Fruit fly (Drosophila melanogaster): ENCODE data around the gene CG32669.

The CG32669 gene

dm6 chrX:10814832-10815372 is 30.0 kb downstream of the CG32669 start (continued):
- no peak for TF ChIP-seq Oaz (GFP tag; IDR thresholded peaks at IDR 0.05)
- no peak for TF ChIP-seq CG8388 (GFP tag; optimal IDR thresholded peaks at IDR 0.05)
- TF ChIP-seq CG6791 (GFP tag; IDR thresholded peaks at IDR 0.05; ENCODE audit: partially characterized antibody), result 0 out of 3 replicates have a peak, but pooled peaks have one; percentile 36
- TF ChIP-seq MTF-1 (GFP tag; optimal IDR thresholded peaks at IDR 0.05; ENCODE audit: borderline replicate concordance), result no peak
- TF ChIP-seq ewg (GFP tag; optimal IDR thresholded peaks at IDR 0.05), result no peak
- TF ChIP-seq Camta (GFP tag; optimal IDR thresholded peaks at IDR 0.05), result no peak
- TF ChIP-seq sisA (GFP tag; IDR thresholded peaks at IDR 0.05), result 0 out of 2 replicates have a peak, but pooled peaks have one; percentile 10
- no peak for TF ChIP-seq CG2889 (GFP tag; IDR thresholded peaks at IDR 0.05)
- TF ChIP-seq CG1792 (GFP tag; optimal IDR thresholded peaks at IDR 0.05), result no peak
- TF ChIP-seq CG1529 (GFP tag; optimal IDR thresholded peaks at IDR 0.05), result peak; percentile 23
- TF ChIP-seq croc (GFP tag; conservative IDR thresholded peaks at IDR 0.05), result no peak
- TF ChIP-seq CG6254 (GFP tag; optimal IDR thresholded peaks at IDR 0.05), result peak; percentile 84
- peak; percentile 1 for TF ChIP-seq Hsf (GFP tag; optimal IDR thresholded peaks at IDR 0.05)
- peak; percentile 2 for TF ChIP-seq lab (GFP tag; optimal IDR thresholded peaks at IDR 0.05)
- no peak for TF ChIP-seq zfh2 (GFP tag; optimal IDR thresholded peaks at IDR 0.05)
- TF ChIP-seq p53 (GFP tag; optimal IDR thresholded peaks at IDR 0.05), result peak; percentile 1
- TF ChIP-seq CG4360 (GFP tag; IDR thresholded peaks at IDR 0.05), result peak; percentile 14; the same call in 1 of the 2 replicates
- TF ChIP-seq slbo (GFP tag; IDR thresholded peaks at IDR 0.05), result peak; percentile 27; the same call in 1 of the 2 replicates
- peak; percentile 76 for TF ChIP-seq CG17359 (tag; optimal IDR thresholded peaks at IDR 0.05)
- TF ChIP-seq Side (GFP tag; optimal IDR thresholded peaks at IDR 0.05), result no peak
- TF ChIP-seq Dek (tag; optimal IDR thresholded peaks at IDR 0.05), result no peak
- no peak for TF ChIP-seq cad (GFP tag; optimal IDR thresholded peaks at IDR 0.05)
- TF ChIP-seq cg (GFP tag; optimal IDR thresholded peaks at IDR 0.05), result peak; percentile 43
- TF ChIP-seq CG4820 (GFP tag; optimal IDR thresholded peaks at IDR 0.05), result peak; percentile 12
- TF ChIP-seq Atf3 (GFP tag; optimal IDR thresholded peaks at IDR 0.05), result peak; percentile 23
- 0 out of 2 replicates have a peak, but pooled peaks have one; percentile 25 for TF ChIP-seq amos (GFP tag; IDR thresholded peaks at IDR 0.05; ENCODE audit: partially characterized antibody)

- no peak for TF ChIP-seq al (GFP tag; IDR thresholded peaks at IDR 0.05)
- TF ChIP-seq cg (GFP tag; optimal IDR thresholded peaks at IDR 0.05), result peak; percentile 23
- peak; percentile 12 for TF ChIP-seq lab (GFP tag; optimal IDR thresholded peaks at IDR 0.05)
- peak in 1 of 2 experiments; percentile 59 for TF ChIP-seq crp (GFP tag; optimal IDR thresholded peaks at IDR 0.05)
- peak; percentile 73; the same call in 1 of the 4 replicates for TF ChIP-seq chinmo (GFP tag; IDR thresholded peaks at IDR 0.05; ENCODE audit: partially characterized antibody)
- peak; percentile 30; the same call in 1 of the 2 replicates for TF ChIP-seq CG32772 (GFP tag; IDR thresholded peaks at IDR 0.05)
- 0 out of 3 replicates have a peak, but pooled peaks have one; percentile 7 for TF ChIP-seq CG11695 (GFP tag; IDR thresholded peaks at IDR 0.05)
- no peak; the same call in 2 of the 3 replicates for TF ChIP-seq CG34422 (GFP tag; IDR thresholded peaks at IDR 0.05)
- TF ChIP-seq CG2889 (GFP tag; IDR thresholded peaks at IDR 0.05), result no peak
- TF ChIP-seq Blimp-1 (GFP tag; optimal IDR thresholded peaks at IDR 0.05), result peak; percentile 26
- TF ChIP-seq CG5953 (GFP tag; IDR thresholded peaks at IDR 0.05), result 0 out of 2 replicates have a peak, but pooled peaks have one; percentile 27
- TF ChIP-seq ci (GFP tag; IDR thresholded peaks at IDR 0.05), result peak; percentile 50; the same call in 1 of the 3 replicates
- TF ChIP-seq CG3163 (GFP tag; optimal IDR thresholded peaks at IDR 0.05), result peak; percentile 87
- TF ChIP-seq Awh (GFP tag; IDR thresholded peaks at IDR 0.05), result peak; percentile 19; the same call in 1 of the 2 replicates
- TF ChIP-seq CG13624 (GFP tag; optimal IDR thresholded peaks at IDR 0.05), result no peak
- TF ChIP-seq rib (GFP tag; IDR thresholded peaks at IDR 0.05), result peak; percentile 65
- TF ChIP-seq CG10321 (GFP tag; IDR thresholded peaks at IDR 0.05), result no peak
- peak; percentile 96 for TF ChIP-seq crol (GFP tag; IDR thresholded peaks at IDR 0.05)
- TF ChIP-seq sqz (GFP tag; optimal IDR thresholded peaks at IDR 0.05), result peak; percentile 91
- TF ChIP-seq zfh1 (GFP tag; IDR thresholded peaks at IDR 0.05), result no peak
- TF ChIP-seq vfl (GFP tag; optimal IDR thresholded peaks at IDR 0.05), result no peak
- TF ChIP-seq vvl (GFP tag; IDR thresholded peaks at IDR 0.05), result peak; percentile 34; the same call in 1 of the 2 replicates
- TF ChIP-seq Drgx (GFP tag; IDR thresholded peaks at IDR 0.05), result peak; percentile 49
- TF ChIP-seq Pdp1 (GFP tag; optimal IDR thresholded peaks at IDR 0.05), result peak in 1 of 2 experiments; percentile 57
- TF ChIP-seq yki (optimal IDR thresholded peaks at IDR 0.05), result peak; percentile 3
- TF ChIP-seq HmgD (GFP tag; optimal IDR thresholded peaks at IDR 0.05), result no peak
- TF ChIP-seq sug (tag; optimal IDR thresholded peaks at IDR 0.05), result peak; percentile 26
Measured at dm6 chrX:10814113-10814512, 30.8 kb downstream of the CG32669 start.

All from whole organism, embryonic.